Fruit fly (Drosophila melanogaster) whole organism, adult: ENCODE results near the gene CG33483.

ENCODE experiments used
- CG11617 ChIP-seq: fragments of 200-800 bp; sonication (Bioruptor generic); optimal IDR thresholded peaks from 2 replicates; lab custom pipeline; 2017; ENCODE audit warnings: mild to moderate bottlenecking, missing biosample characterization, missing genetic modification reagents, missing genetic modification characterization
- CG12768 ChIP-seq: fragments of 200-800 bp; sonication (Bioruptor generic); optimal IDR thresholded peaks from 2 replicates; lab custom pipeline; 2017; ENCODE audit warnings: missing biosample characterization, missing genetic modification characterization, mild to moderate bottlenecking, moderate library complexity, missing genetic modification reagents
- CG14711 ChIP-seq: fragments of 200-800 bp; sonication (Bioruptor generic); optimal IDR thresholded peaks from 2 replicates; lab custom pipeline; 2018; ENCODE audit warnings: missing biosample characterization, mild to moderate bottlenecking, missing genetic modification characterization, moderate library complexity
- CG1620 ChIP-seq: fragments of 200-800 bp; sonication (Bioruptor generic); optimal IDR thresholded peaks from 2 replicates; lab custom pipeline; 2016; ENCODE audit warnings: missing biosample characterization, missing genetic modification characterization
- CG33017 ChIP-seq: fragments of 200-800 bp; sonication (Bioruptor generic); optimal IDR thresholded peaks from 2 replicates; lab custom pipeline; 2018; ENCODE audit warnings: missing biosample characterization, mild to moderate bottlenecking, missing genetic modification characterization, moderate library complexity
- CG5204 ChIP-seq: fragments of 200-800 bp; sonication (Bioruptor generic); optimal IDR thresholded peaks from 2 replicates; lab custom pipeline; 2016; ENCODE audit warnings: missing biosample characterization, missing genetic modification characterization
- CG7045 ChIP-seq: fragments of 200-800 bp; sonication (Bioruptor generic); optimal IDR thresholded peaks from 2 replicates; lab custom pipeline; 2017; ENCODE audit warnings: missing biosample characterization, mild to moderate bottlenecking, missing genetic modification characterization
- CG7101 ChIP-seq: fragments of 200-800 bp; sonication (Bioruptor generic); optimal IDR thresholded peaks from 2 replicates; lab custom pipeline; 2018; ENCODE audit warnings: missing biosample characterization, mild to moderate bottlenecking, missing genetic modification characterization, moderate library complexity
- Clk ChIP-seq: fragments of 200-800 bp; sonication (Bioruptor generic); optimal IDR thresholded peaks from 2 replicates; lab custom pipeline; 2017; ENCODE audit warnings: missing biosample characterization, missing genetic modification characterization
- Crg-1 ChIP-seq: fragments of 200-800 bp; sonication (Bioruptor generic); optimal IDR thresholded peaks from 2 replicates; lab custom pipeline; 2016; ENCODE audit warnings: missing biosample characterization, missing genetic modification characterization
- Hr96 ChIP-seq: fragments of 200-800 bp; sonication (Bioruptor generic); optimal IDR thresholded peaks from 2 replicates; lab custom pipeline; 2016; ENCODE audit warnings: missing biosample characterization, missing genetic modification characterization
- Mnt ChIP-seq: fragments of 200-800 bp; sonication (Bioruptor generic); optimal IDR thresholded peaks from 2 replicates; lab custom pipeline; 2016; ENCODE audit warnings: missing biosample characterization, mild to moderate bottlenecking, missing genetic modification characterization
- bab1 ChIP-seq: fragments of 200-800 bp; sonication (Bioruptor generic); optimal IDR thresholded peaks from 3 replicates; lab custom pipeline; 2019; ENCODE audit warnings: missing biosample characterization, mild to moderate bottlenecking, missing genetic modification characterization, moderate library complexity
- cic ChIP-seq: fragments of 200-800 bp; sonication (Bioruptor generic); optimal IDR thresholded peaks from 2 replicates; lab custom pipeline; 2017; ENCODE audit warnings: missing biosample characterization, mild to moderate bottlenecking, missing genetic modification characterization, moderate library complexity
- cnc ChIP-seq, 2 experiments: fragments of >200 bp; optimal IDR thresholded peaks; 2 replicates each; lab custom pipeline; 2017
- kay ChIP-seq: fragments of 200-800 bp; sonication (Bioruptor generic); peaks from one replicate; lab custom pipeline; 2016; ENCODE audit warnings: missing biosample characterization, missing genetic modification characterization, borderline replicate concordance
- ovo ChIP-seq: fragments of 200-800 bp; sonication (Bioruptor generic); optimal IDR thresholded peaks from 2 replicates; lab custom pipeline; 2016; ENCODE audit warnings: missing biosample characterization, missing genetic modification characterization
- pad ChIP-seq: fragments of 200-800 bp; sonication (Bioruptor generic); optimal IDR thresholded peaks from 3 replicates; lab custom pipeline; 2017; ENCODE audit warnings: missing biosample characterization, missing genetic modification characterization, mild to moderate bottlenecking, moderate library complexity, missing genetic modification reagents
- tj ChIP-seq: fragments of 200-800 bp; sonication (Bioruptor generic); optimal IDR thresholded peaks from 3 replicates; lab custom pipeline; 2017; ENCODE audit warnings: missing biosample characterization, mild to moderate bottlenecking, missing genetic modification characterization, moderate library complexity
- toe ChIP-seq: fragments of 200-800 bp; sonication (Bioruptor generic); optimal IDR thresholded peaks from 2 replicates; lab custom pipeline; 2016; ENCODE audit warnings: missing biosample characterization, missing genetic modification characterization

The CG33483 gene

DNA sequence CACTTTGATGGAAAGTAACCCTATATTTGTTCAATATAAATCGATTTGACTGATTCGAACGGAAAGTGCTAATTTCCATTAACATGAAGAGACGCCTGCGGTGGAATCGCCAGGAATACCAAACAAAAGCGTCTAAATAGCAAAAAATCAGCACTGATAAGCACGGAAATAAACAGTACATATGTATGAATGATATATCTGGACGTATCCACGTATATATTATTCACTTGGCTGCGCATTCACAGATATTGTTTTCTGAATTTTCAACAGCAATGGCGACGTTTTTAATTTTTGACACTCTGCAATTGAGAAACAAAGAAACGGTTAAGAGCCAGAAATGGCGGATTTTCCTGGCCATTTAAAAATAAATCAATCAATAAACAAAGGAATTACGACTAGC is 14.7 kb downstream of the CG33483 start:
- no peak for TF ChIP-seq CG33017
- TF ChIP-seq kay (GFP tag; lab: Kevin White, UChicago), result peak; percentile 91

DNA sequence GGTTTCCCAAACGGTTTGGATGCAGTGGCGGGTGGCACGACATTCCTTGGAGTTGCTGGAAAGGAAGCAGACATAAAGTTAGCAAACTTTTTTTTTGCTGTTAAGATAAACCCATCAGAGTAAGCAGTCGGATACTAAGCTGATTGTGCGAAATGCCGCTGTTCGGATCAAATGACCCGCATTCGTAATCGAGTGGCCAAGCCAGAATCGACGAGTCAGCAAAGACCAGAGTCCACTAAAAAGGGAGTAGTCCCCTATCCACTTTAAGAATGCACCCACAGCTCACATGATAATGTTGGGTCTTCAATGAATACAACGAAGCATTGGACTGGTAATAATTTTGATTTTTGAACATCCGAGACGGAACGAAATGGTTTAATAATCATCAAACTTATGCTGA is 15.1 kb downstream of the CG33483 start:
- TF ChIP-seq Mnt (GFP tag; lab: Kevin White, UChicago) (no peak), CG7045 (GFP tag; lab: Kevin White, UChicago) (no peak), ovo (no peak), cic (no peak), tj (peak; percentile 96), CG14711 (no peak), pad (GFP tag; lab: Kevin White, UChicago) (no peak)

DNA sequence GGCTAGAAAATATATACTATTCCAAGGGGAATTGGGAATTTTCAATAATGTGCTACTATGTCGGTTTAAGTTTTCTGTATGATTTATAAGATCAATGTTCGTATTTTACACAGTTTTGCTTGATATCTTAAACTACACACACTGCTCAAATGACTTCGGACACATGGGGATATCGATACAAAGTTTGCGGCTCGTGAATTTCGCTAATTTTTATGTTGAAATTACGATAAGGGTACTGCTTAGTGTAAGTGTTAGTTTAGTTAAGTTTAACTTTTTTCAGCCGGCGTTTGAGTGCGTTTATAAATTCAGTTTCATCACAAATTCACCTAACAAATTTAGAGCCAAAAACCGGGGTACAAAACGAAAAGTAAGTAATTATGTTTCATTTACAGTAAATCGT is 18.6 kb downstream of the CG33483 start, which contains the start of gene CG15547:
Gene CG15547 (minus strand): TSS at position 101 of the 400 bp plus-strand sequence.
- no peak for TF ChIP-seq Crg-1 (GFP tag; lab: Kevin White, UChicago)

DNA sequence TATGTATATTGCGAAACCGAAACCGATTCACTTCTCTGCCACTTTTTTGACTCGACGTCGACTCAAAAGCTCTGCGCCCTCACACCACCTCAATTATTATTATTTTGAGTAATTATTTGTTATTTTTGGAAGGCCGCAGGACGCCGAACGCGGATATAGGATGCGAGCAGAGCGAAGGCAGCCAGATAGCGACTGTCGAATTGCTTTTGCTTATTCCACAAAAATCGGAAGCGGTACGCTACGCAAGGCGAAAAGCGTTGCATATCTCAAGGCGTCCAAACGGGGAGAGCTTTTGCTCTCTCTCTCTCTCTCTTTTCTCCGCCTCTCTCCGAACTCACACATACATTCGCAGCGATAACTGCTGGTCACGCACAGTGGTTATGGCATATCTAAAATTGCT is 21.1 kb downstream of the CG33483 start, which contains the start of gene CG12071:
Gene CG12071 (minus strand): TSS at position 134 of the 400 bp plus-strand sequence.
- TF ChIP-seq Clk (GFP tag; lab: Kevin White, UChicago) (no peak), Crg-1 (GFP tag; lab: Kevin White, UChicago) (no peak), Mnt (GFP tag; lab: Kevin White, UChicago) (no peak), CG1620 (no peak), kay (GFP tag; lab: Kevin White, UChicago) (no peak), tj (no peak), CG7101 (tag; lab: Kevin White, UChicago) (no peak), bab1 (no peak), CG33017 (no peak), CG12768 (no peak), Hr96 (no peak), pad (GFP tag; lab: Kevin White, UChicago) (no peak), cnc (optimal IDR thresholded peaks at IDR 0.05; lab: Kevin White, UChicago) (no peak)

DNA sequence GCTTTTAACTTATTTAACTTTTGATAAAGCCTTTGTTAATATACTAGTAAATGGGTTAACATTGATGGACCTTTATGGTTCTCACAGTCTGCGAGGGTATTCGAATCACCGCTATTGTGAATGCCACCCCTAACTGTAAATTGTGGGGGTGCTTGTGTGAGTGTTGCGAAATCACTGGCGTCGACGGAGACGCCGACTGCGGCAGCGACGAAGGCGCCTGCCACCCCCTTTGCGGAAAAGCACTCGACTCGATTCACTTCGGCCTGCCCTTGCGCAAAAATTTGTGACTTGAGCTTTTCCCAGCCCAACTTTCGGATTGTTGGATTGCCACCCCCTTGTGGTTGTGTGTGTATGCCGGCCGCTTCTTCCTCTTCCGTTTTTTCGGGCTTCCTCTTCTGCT is 21.9 kb downstream of the CG33483 start:
- TF ChIP-seq kay (GFP tag; lab: Kevin White, UChicago) (no peak), Mnt (GFP tag; lab: Kevin White, UChicago) (no peak), pad (GFP tag; lab: Kevin White, UChicago) (no peak), CG5204 (no peak), Clk (GFP tag; lab: Kevin White, UChicago) (no peak), toe (GFP tag; lab: Kevin White, UChicago) (no peak), CG7045 (GFP tag; lab: Kevin White, UChicago) (no peak), CG7101 (tag; lab: Kevin White, UChicago) (no peak), CG1620 (no peak), CG11617 (GFP tag; lab: Kevin White, UChicago) (no peak), ovo (no peak)

DNA sequence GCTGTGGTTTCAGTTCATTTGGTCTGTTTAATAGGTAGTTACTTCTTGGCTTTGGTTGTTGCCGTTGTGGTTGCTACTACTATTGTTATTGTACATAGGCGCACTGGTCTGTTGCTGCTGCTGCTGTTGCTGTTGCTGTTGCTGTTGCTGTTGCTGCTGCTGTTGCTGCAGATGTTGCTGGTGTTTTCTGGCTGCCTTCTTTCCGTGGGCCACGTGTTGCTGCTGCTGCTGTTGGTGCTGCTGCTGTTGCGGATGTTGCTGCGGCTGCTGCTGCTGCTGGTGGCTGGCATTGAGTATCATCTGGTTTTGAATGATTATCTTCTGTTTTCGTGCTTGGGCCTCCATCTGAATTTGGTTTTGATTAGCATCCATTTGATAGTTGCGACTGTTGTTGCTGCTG is 23.9 kb downstream of the CG33483 start:
- TF ChIP-seq Mnt (GFP tag; lab: Kevin White, UChicago) (no peak), cic (no peak)

DNA sequence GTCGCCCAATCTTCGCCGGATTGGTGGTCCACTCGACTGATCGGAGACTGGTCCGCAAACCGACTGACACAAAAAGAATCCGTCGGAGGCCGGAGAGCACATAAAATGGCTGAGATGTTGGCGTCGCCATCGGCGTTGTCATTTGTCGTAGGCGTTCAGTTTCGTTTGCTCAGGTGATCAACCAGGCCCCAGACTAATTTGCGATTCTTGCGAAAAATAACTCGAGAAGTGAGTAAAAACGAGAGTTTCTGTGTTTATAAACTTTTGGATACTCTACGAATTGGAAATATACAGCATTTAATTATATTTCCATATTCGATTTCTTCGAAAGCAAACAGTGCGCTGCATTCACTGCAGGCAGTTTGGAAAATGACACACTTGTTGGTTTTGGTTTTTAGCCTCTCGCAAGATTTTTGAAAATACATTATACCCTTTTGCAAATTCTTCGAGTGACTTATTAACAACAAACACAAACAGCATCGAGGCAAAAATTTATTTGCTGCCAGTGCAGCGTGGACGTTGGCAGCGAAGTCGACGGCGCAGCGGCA is 25.8 kb downstream of the CG33483 start, which contains the start of gene CG15546:
Gene CG15546 (minus strand): TSS at position 51 of the 548 bp plus-strand sequence.
- no peak for TF ChIP-seq CG14711
- TF ChIP-seq CG1620, result no peak
- TF ChIP-seq Crg-1 (GFP tag; lab: Kevin White, UChicago), result no peak
- TF ChIP-seq Clk (GFP tag; lab: Kevin White, UChicago), result no peak
- peak; percentile 4 for TF ChIP-seq tj
- peak; percentile 15 for TF ChIP-seq kay (GFP tag; lab: Kevin White, UChicago)
- no peak for TF ChIP-seq CG33017
- TF ChIP-seq CG7045 (GFP tag; lab: Kevin White, UChicago), result peak; percentile 11

DNA sequence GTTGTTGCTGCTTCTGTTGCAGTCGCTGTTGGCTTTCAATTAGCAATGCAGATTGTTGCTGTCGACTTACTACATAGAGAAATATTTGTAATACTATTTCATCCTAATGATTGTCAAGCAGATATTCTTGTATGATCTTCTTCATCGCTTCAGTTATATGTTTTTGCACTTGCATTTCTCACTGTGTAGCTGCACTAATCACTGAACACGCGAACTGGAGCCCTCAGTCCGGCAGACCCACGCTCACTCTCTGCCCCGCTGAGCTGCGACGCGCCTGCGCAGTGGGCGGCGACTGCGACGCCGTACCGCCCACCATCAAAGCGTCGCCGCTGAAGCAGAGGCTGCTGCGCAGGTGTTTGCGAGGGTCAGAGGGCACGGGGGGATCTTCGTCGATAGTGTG is 27.3 kb downstream of the CG33483 start:
- TF ChIP-seq CG7045 (GFP tag; lab: Kevin White, UChicago) (no peak), Hr96 (no peak)
